Worm (Caenorhabditis elegans): Measurements from ENCODE around the gene C04A11.2.

- TF ChIP-seq him-1 (tag; optimal IDR thresholded peaks at IDR 0.05) (no peak), dao-5 (tag; optimal IDR thresholded peaks at IDR 0.05) (no peak), W03F9.2 (tag; optimal IDR thresholded peaks at IDR 0.05) (no peak)
These were observed 47.7 kb upstream of the C04A11.2 start for ce11 chrX:13716313-13716712.
